Worm (Caenorhabditis elegans) whole organism, young adult: ENCODE data around the gene ttbk-2.1.
"Not testable (repeated sequence)": the region's sequence is repeated elsewhere in the genome, so short reads cannot be mapped to it uniquely, and the experiment has no call there.

Experiments
- B0336.3 ChIP-seq: fragments of 200-800 bp; sonication (Bioruptor generic); IDR thresholded peaks from 2 replicates; pipeline ENCODE4 v1.3.6; 2022; ENCODE audit warnings: missing genetic modification characterization, missing compliant biosample characterization
- K12H6.12 ChIP-seq: fragments of 200-800 bp; sonication (Bioruptor generic); optimal IDR thresholded peaks from 2 replicates; lab custom pipeline; 2018; ENCODE audit warnings: mild to moderate bottlenecking, missing genetic modification characterization, missing compliant biosample characterization
- attf-5 ChIP-seq: fragments of 200-800 bp; sonication (Bioruptor generic); optimal IDR thresholded peaks from 2 replicates; lab custom pipeline; 2018; ENCODE audit warnings: mild to moderate bottlenecking, missing genetic modification characterization, missing compliant biosample characterization
- efl-1 ChIP-seq: fragments of 150-350 bp; optimal IDR thresholded peaks from 2 replicates; lab custom pipeline; 2014; ENCODE audit warnings: missing biosample characterization, missing genetic modification reagents, missing genetic modification characterization
- mes-4 ChIP-seq: sonication (generic microtip); optimal IDR thresholded peaks from 2 replicates; lab custom pipeline; 2016; ENCODE audit warnings: missing genotype, missing genetic modification characterization, missing compliant biosample characterization
- pha-4 ChIP-seq: fragments of 150-350 bp; sonication (generic microtip); optimal IDR thresholded peaks from 2 replicates; lab custom pipeline; 2014; ENCODE audit warnings: missing biosample characterization, missing genetic modification reagents, missing genetic modification characterization

DNA sequence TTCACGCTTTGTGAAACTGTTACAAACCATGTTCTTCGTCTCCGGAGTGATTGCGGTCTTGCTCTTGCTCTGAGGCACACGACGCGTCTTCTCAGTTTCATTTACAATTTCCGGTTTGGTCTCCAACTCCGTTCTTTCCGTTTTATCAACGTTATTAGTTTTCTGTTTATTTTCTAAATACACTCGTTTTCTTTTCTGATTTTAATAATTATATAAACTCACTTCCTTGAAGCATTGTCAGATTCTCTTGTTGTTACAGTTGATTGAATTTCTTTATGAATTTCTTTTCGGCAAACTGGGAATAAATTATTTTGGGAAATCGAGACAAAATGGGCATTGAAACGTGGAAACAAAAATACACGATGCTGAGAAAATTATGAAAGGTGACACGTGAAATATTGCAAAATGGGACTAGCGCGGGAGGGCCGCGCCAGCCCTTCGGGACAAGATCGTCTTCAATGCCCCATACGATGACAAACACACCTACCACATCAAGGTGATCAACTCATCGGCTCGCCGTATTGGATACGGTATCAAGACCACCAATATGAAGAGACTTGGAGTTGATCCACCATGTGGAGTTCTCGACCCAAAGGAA is 49.7 kb downstream of the ttbk-2.1 start, which contains the start of the genes ZK354.9 and msp-58:
- TF ChIP-seq efl-1 (GFP tag; lab: Kevin White, UChicago); K12H6.12; pha-4 (tag; lab: Kevin White, UChicago); mes-4 (tag; lab: Kevin White, UChicago); attf-5; B0336.3 (GFP tag; lab: Robert Waterston, UW): not testable (repeated sequence)
